Fruit fly (Drosophila melanogaster): ENCODE results near the gene CG5653.

The CG5653 gene

dm6 chr3L:8953199-8953956 lies 12.8 kb downstream of the CG5653 start (continued):
- TF ChIP-seq slou (GFP tag; optimal IDR thresholded peaks at IDR 0.05) = no peak
- peak; percentile 78 for TF ChIP-seq CG34376 (GFP tag; optimal IDR thresholded peaks at IDR 0.05)
- peak; percentile 17 for TF ChIP-seq Scr (GFP tag; IDR thresholded peaks at IDR 0.05; ENCODE audit: partially characterized antibody)
- TF ChIP-seq CG31441 (GFP tag; IDR thresholded peaks at IDR 0.05) = peak; percentile 84
- TF ChIP-seq CG6654 (GFP tag; optimal IDR thresholded peaks at IDR 0.05) = peak; percentile 39
- no peak for TF ChIP-seq CG3838 (GFP tag; optimal IDR thresholded peaks at IDR 0.05)
- no peak for TF ChIP-seq Nf-YA (GFP tag; IDR thresholded peaks at IDR 0.05)
- peak; percentile 16 for TF ChIP-seq CG33557 (GFP tag; optimal IDR thresholded peaks at IDR 0.05)
- TF ChIP-seq Hand (GFP tag; optimal IDR thresholded peaks at IDR 0.05) = peak; percentile 57
- no peak; the same call in 2 of the 4 replicates for TF ChIP-seq Dll (GFP tag; IDR thresholded peaks at IDR 0.05; ENCODE audit: partially characterized antibody)
- TF ChIP-seq ap (GFP tag; IDR thresholded peaks at IDR 0.05) = no peak
- no peak for TF ChIP-seq pan (optimal IDR thresholded peaks at IDR 0.05)
- peak in 1 of 2 experiments; percentile 16 for TF ChIP-seq pan (GFP tag; optimal IDR thresholded peaks at IDR 0.05 in 1 of 2, IDR thresholded peaks at IDR 0.05 in 1 of 2)
- no peak for TF ChIP-seq Dad (GFP tag; optimal IDR thresholded peaks at IDR 0.05)
- TF ChIP-seq mld (GFP tag; IDR thresholded peaks at IDR 0.05; ENCODE audit: partially characterized antibody) = no peak
- no peak for TF ChIP-seq Poxn (GFP tag; IDR thresholded peaks at IDR 0.05)
- TF ChIP-seq amos (GFP tag; IDR thresholded peaks at IDR 0.05; ENCODE audit: partially characterized antibody) = peak; percentile 42; the same call in 1 of the 2 replicates
- no peak for TF ChIP-seq Tbp (GFP tag; optimal IDR thresholded peaks at IDR 0.05)
- no peak for TF ChIP-seq CG42726 (GFP tag; IDR thresholded peaks at IDR 0.05; ENCODE audit: partially characterized antibody)
- no peak; the same call in 1 of the 2 replicates for TF ChIP-seq Oaz (GFP tag; IDR thresholded peaks at IDR 0.05)
- no peak for TF ChIP-seq crol (GFP tag; IDR thresholded peaks at IDR 0.05)
- no peak for TF ChIP-seq CG12744 (GFP tag; optimal IDR thresholded peaks at IDR 0.05)
- TF ChIP-seq pfk (GFP tag; optimal IDR thresholded peaks at IDR 0.05) = peak; percentile 11
- no peak for TF ChIP-seq Usf (GFP tag; optimal IDR thresholded peaks at IDR 0.05)
- peak; percentile 71 for TF ChIP-seq CG17829 (tag; optimal IDR thresholded peaks at IDR 0.05)
- no peak for TF ChIP-seq CHES-1-like (GFP tag; optimal IDR thresholded peaks at IDR 0.05)
- TF ChIP-seq CG10565 (GFP tag; optimal IDR thresholded peaks at IDR 0.05) = no peak
- peak; percentile 24 for TF ChIP-seq CG10274 (GFP tag; optimal IDR thresholded peaks at IDR 0.05)
- TF ChIP-seq D (optimal IDR thresholded peaks at IDR 0.05) = no peak
- TF ChIP-seq D (GFP tag; optimal IDR thresholded peaks at IDR 0.05) = peak; percentile 51
- TF ChIP-seq hb (GFP tag; IDR thresholded peaks at IDR 0.05; ENCODE audit: partially characterized antibody) = no peak
- no peak for TF ChIP-seq Lim3 (GFP tag; IDR thresholded peaks at IDR 0.05)
- no peak for TF ChIP-seq sob (GFP tag; IDR thresholded peaks at IDR 0.05)
- peak; percentile 25 for TF ChIP-seq slbo (GFP tag; IDR thresholded peaks at IDR 0.05)
- TF ChIP-seq kah (GFP tag; optimal IDR thresholded peaks at IDR 0.05) = peak; percentile 4
- no peak for TF ChIP-seq psq (GFP tag; optimal IDR thresholded peaks at IDR 0.05)
- TF ChIP-seq CG1603 (tag; optimal IDR thresholded peaks at IDR 0.05) = no peak
- TF ChIP-seq Sin3A (optimal IDR thresholded peaks at IDR 0.05) = no peak
- no peak for TF ChIP-seq fd102C (GFP tag; optimal IDR thresholded peaks at IDR 0.05)
- peak; percentile 27 for TF ChIP-seq stwl (tag; optimal IDR thresholded peaks at IDR 0.05)
- TF ChIP-seq CoRest (tag; optimal IDR thresholded peaks at IDR 0.05) = peak; percentile 82
- TF ChIP-seq Kr (GFP tag; optimal IDR thresholded peaks at IDR 0.05) = no peak
- TF ChIP-seq scrt (GFP tag; optimal IDR thresholded peaks at IDR 0.05) = peak; percentile 64
- no peak for TF ChIP-seq CG17186 (GFP tag; optimal IDR thresholded peaks at IDR 0.05)
- no peak for TF ChIP-seq CG4854 (GFP tag; optimal IDR thresholded peaks at IDR 0.05)
- peak; percentile 44 for TF ChIP-seq CG14710 (tag; optimal IDR thresholded peaks at IDR 0.05)
- peak; percentile 82 for TF ChIP-seq Fer1 (GFP tag; optimal IDR thresholded peaks at IDR 0.05)
- TF ChIP-seq CG11456 (GFP tag; IDR thresholded peaks at IDR 0.05) = no peak
- TF ChIP-seq Hr51 (GFP tag; optimal IDR thresholded peaks at IDR 0.05) = peak in 1 of 2 experiments; percentile 82
- no peak for TF ChIP-seq her (GFP tag; optimal IDR thresholded peaks at IDR 0.05)
